Fruit fly (Drosophila melanogaster) whole organism, pupa: ENCODE measurements around the gene Mst84B.

Source experiments
- CG10348 ChIP-seq: fragments of 200-800 bp; sonication (Bioruptor generic); IDR thresholded peaks from 2 replicates; pipeline ENCODE4 v1.3.6; 2022; ENCODE audit warnings: missing biosample characterization, missing genetic modification characterization
- CG12605 ChIP-seq: fragments of 200-800 bp; sonication (Bioruptor generic); IDR thresholded peaks from 2 replicates; pipeline ENCODE4 v1.3.6; 2022; ENCODE audit warnings: missing biosample characterization, missing genetic modification characterization
- CG14655 ChIP-seq: fragments of 200-800 bp; sonication (Bioruptor generic); optimal IDR thresholded peaks from 3 replicates; lab custom pipeline; 2017; ENCODE audit warnings: mild to moderate bottlenecking, missing biosample characterization, missing genetic modification reagents, missing genetic modification characterization
- CG15710 ChIP-seq: fragments of 200-800 bp; sonication (Bioruptor generic); optimal IDR thresholded peaks from 2 replicates; lab custom pipeline; 2018; ENCODE audit warnings: missing biosample characterization, mild to moderate bottlenecking, missing genetic modification characterization, moderate library complexity
- CG17806 ChIP-seq: fragments of 200-800 bp; sonication (Bioruptor generic); optimal IDR thresholded peaks from 2 replicates; lab custom pipeline; 2018; ENCODE audit warnings: missing biosample characterization, mild to moderate bottlenecking, missing genetic modification characterization, moderate library complexity
- CG32121 ChIP-seq: fragments of 200-800 bp; sonication (Bioruptor generic); IDR thresholded peaks from 2 replicates; pipeline ENCODE4 v1.3.6; 2022; ENCODE audit warnings: missing biosample characterization, missing genetic modification characterization
- CG4496 ChIP-seq: fragments of 200-800 bp; sonication (Bioruptor generic); IDR thresholded peaks from 3 replicates; pipeline ENCODE4 v1.3.6; 2022; ENCODE audit warnings: missing biosample characterization, missing genetic modification characterization
- CG8159 ChIP-seq: fragments of 200-800 bp; sonication (Bioruptor generic); optimal IDR thresholded peaks from 3 replicates; lab custom pipeline; 2018; ENCODE audit warnings: missing biosample characterization, mild to moderate bottlenecking, missing genetic modification characterization, moderate library complexity
- CG8301 ChIP-seq: fragments of 200-800 bp; sonication (Bioruptor generic); optimal IDR thresholded peaks from 2 replicates; lab custom pipeline; 2018; ENCODE audit warnings: missing biosample characterization, mild to moderate bottlenecking, missing genetic modification characterization
- CG9948 ChIP-seq: fragments of 200-800 bp; sonication (Bioruptor generic); optimal IDR thresholded peaks from 2 replicates; lab custom pipeline; 2018; ENCODE audit warnings: missing biosample characterization, mild to moderate bottlenecking, missing genetic modification characterization, moderate library complexity
- D1 ChIP-seq: fragments of 200-800 bp; sonication (Bioruptor generic); optimal IDR thresholded peaks from 2 replicates; lab custom pipeline; 2018; ENCODE audit warnings: missing biosample characterization, mild to moderate bottlenecking, missing genetic modification characterization, moderate library complexity
- EcR ChIP-seq: fragments of 200-800 bp; sonication (Bioruptor generic); optimal IDR thresholded peaks from 3 replicates; lab custom pipeline; 2019; ENCODE audit warnings: missing biosample characterization, missing genetic modification characterization, mild to moderate bottlenecking, moderate library complexity, missing genetic modification reagents
- Ets98B ChIP-seq: fragments of 200-800 bp; sonication (Bioruptor generic); IDR thresholded peaks from 2 replicates; pipeline ENCODE4 v1.3.6; 2022; ENCODE audit warnings: missing biosample characterization, missing genetic modification characterization
- Pif1A ChIP-seq: fragments of 200-800 bp; sonication (Bioruptor generic); optimal IDR thresholded peaks from 3 replicates; lab custom pipeline; 2016; ENCODE audit warnings: missing biosample characterization, missing genetic modification characterization
- Pif1B ChIP-seq: fragments of 200-800 bp; sonication (Bioruptor generic); optimal IDR thresholded peaks from 3 replicates; lab custom pipeline; 2016; ENCODE audit warnings: missing biosample characterization, missing genetic modification characterization
- Snoo ChIP-seq: fragments of 200-800 bp; sonication (Bioruptor generic); optimal IDR thresholded peaks from 3 replicates; lab custom pipeline; 2017; ENCODE audit warnings: missing biosample characterization, mild to moderate bottlenecking, missing genetic modification characterization, inconsistent platforms
- fd96Ca ChIP-seq: fragments of 200-800 bp; sonication (Bioruptor generic); IDR thresholded peaks from 3 replicates; pipeline ENCODE4 v1.3.6; 2022; ENCODE audit warnings: missing biosample characterization, missing genetic modification characterization
- rn ChIP-seq: fragments of 200-800 bp; sonication (Bioruptor generic); IDR thresholded peaks from 2 replicates; pipeline ENCODE4 v1.3.6; 2022; ENCODE audit warnings: missing biosample characterization, missing genetic modification characterization

Mst84B gene

dm6 chr3R:7112977-7113376 is 51.0 kb downstream of the Mst84B start:
- TF ChIP-seq CG17806 (no peak), CG9948 (tag; lab: Kevin White, UChicago) (no peak), fd96Ca (GFP tag; lab: Robert Waterston, UW) (no peak), CG10348 (GFP tag; lab: Robert Waterston, UW) (no peak), EcR (GFP tag; lab: Kevin White, UChicago) (no peak), CG8159 (tag; lab: Kevin White, UChicago) (no peak), CG8301 (tag; lab: Kevin White, UChicago) (no peak), Ets98B (no peak), CG32121 (GFP tag; lab: Robert Waterston, UW) (no peak), CG14655 (no peak), D1 (tag; lab: Kevin White, UChicago) (no peak), Snoo (tag; lab: Kevin White, UChicago) (no peak), rn (GFP tag; lab: Robert Waterston, UW) (no peak), Pif1A (no peak), CG4496 (GFP tag; lab: Robert Waterston, UW) (no peak), Pif1B (GFP tag; lab: Kevin White, UChicago) (no peak), CG15710 (no peak), CG12605 (GFP tag; lab: Robert Waterston, UW) (no peak)
